Fruit fly (Drosophila melanogaster) whole organism, embryonic: ENCODE results near the gene Rrp5.

ENCODE experiments used
- Ada2b ChIP-seq: fragments of 200-800 bp; sonication (Bioruptor generic); IDR thresholded peaks from 2 replicates; pipeline ENCODE4 v1.3.6; 2022; ENCODE audit warnings: missing biosample characterization, missing genetic modification characterization
- Blimp-1 ChIP-seq: fragments of 200-800 bp; sonication (Bioruptor generic); optimal IDR thresholded peaks from 3 replicates; lab custom pipeline; 2018; ENCODE audit warnings: missing biosample characterization, missing genetic modification characterization, mild to moderate bottlenecking, moderate library complexity, missing genetic modification reagents
- C15 ChIP-seq: fragments of 200-800 bp; sonication (Bioruptor generic); IDR thresholded peaks from 3 replicates; pipeline ENCODE4 v1.3.6; 2022; ENCODE audit warnings: missing biosample characterization, missing genetic modification characterization
- CG10147 ChIP-seq: fragments of 200-800 bp; sonication (Bioruptor generic); optimal IDR thresholded peaks from 2 replicates; lab custom pipeline; 2019; ENCODE audit warnings: missing biosample characterization, mild to moderate bottlenecking, missing genetic modification characterization, moderate library complexity
- CG10565 ChIP-seq: fragments of 200-800 bp; sonication (Bioruptor generic); optimal IDR thresholded peaks from 3 replicates; lab custom pipeline; 2016; ENCODE audit warnings: missing biosample characterization, mild to moderate bottlenecking, missing genetic modification characterization
- CG12236 ChIP-seq: fragments of 200-800 bp; sonication (Bioruptor generic); optimal IDR thresholded peaks from 2 replicates; lab custom pipeline; 2016; ENCODE audit warnings: missing biosample characterization, missing genetic modification characterization
- CG14441 ChIP-seq: fragments of 200-800 bp; sonication (Bioruptor generic); IDR thresholded peaks from 2 replicates; pipeline ENCODE4 v1.3.6; 2022; ENCODE audit warnings: missing biosample characterization, missing genetic modification characterization
- CG16815 ChIP-seq: fragments of 200-800 bp; sonication (Bioruptor generic); optimal IDR thresholded peaks from 3 replicates; lab custom pipeline; 2017; ENCODE audit warnings: missing biosample characterization, mild to moderate bottlenecking, missing genetic modification characterization
- CG16863 ChIP-seq: fragments of 200-800 bp; sonication (Bioruptor generic); optimal IDR thresholded peaks from 3 replicates; lab custom pipeline; 2016; ENCODE audit warnings: missing biosample characterization, missing genetic modification characterization
- CG17328 ChIP-seq: fragments of 200-800 bp; sonication (Bioruptor generic); IDR thresholded peaks from 2 replicates; pipeline ENCODE4 v1.3.6; 2022; ENCODE audit warnings: missing biosample characterization, missing genetic modification characterization
- CG17612 ChIP-seq: fragments of 200-800 bp; sonication (Bioruptor generic); IDR thresholded peaks from 2 replicates; pipeline ENCODE4 v1.3.6; 2022; ENCODE audit warnings: missing biosample characterization, missing genetic modification characterization
- CG18764 ChIP-seq: fragments of 200-800 bp; sonication (Bioruptor generic); optimal IDR thresholded peaks from 3 replicates; lab custom pipeline; 2016; ENCODE audit warnings: missing biosample characterization, missing genetic modification characterization
- CG2712 ChIP-seq: fragments of 200-800 bp; optimal IDR thresholded peaks from 3 replicates; lab custom pipeline; 2019; ENCODE audit warnings: missing biosample characterization, mild to moderate bottlenecking, missing genetic modification characterization, moderate library complexity
- CG32532 ChIP-seq: fragments of 200-800 bp; sonication (Bioruptor generic); IDR thresholded peaks from 2 replicates; pipeline ENCODE4 v1.3.6; 2022; ENCODE audit warnings: missing biosample characterization, missing genetic modification characterization
- CG32772 ChIP-seq: fragments of 200-800 bp; sonication (Bioruptor generic); IDR thresholded peaks from 2 replicates; pipeline ENCODE4 v1.3.6; 2022; ENCODE audit warnings: missing biosample characterization, missing genetic modification characterization
- CG43689 ChIP-seq: fragments of 200-800 bp; sonication (Bioruptor generic); IDR thresholded peaks from 2 replicates; pipeline ENCODE4 v1.3.6; 2022; ENCODE audit warnings: missing biosample characterization, missing genetic modification characterization
- CG6254 ChIP-seq: fragments of 200-800 bp; sonication (Bioruptor generic); optimal IDR thresholded peaks from 3 replicates; lab custom pipeline; 2017; ENCODE audit warnings: mild to moderate bottlenecking, missing biosample characterization, missing genetic modification reagents, missing genetic modification characterization
- CG6689 ChIP-seq: fragments of 200-800 bp; sonication (Bioruptor generic); IDR thresholded peaks from 2 replicates; pipeline ENCODE4 v1.3.6; 2022; ENCODE audit warnings: missing biosample characterization, missing genetic modification characterization
- CG8924 ChIP-seq: fragments of 200-800 bp; optimal IDR thresholded peaks from 3 replicates; lab custom pipeline; 2019; ENCODE audit warnings: missing biosample characterization, mild to moderate bottlenecking, missing genetic modification characterization, moderate library complexity
- CG9932 ChIP-seq: fragments of 200-800 bp; sonication (Bioruptor generic); IDR thresholded peaks from 2 replicates; pipeline ENCODE4 v1.3.6; 2022; ENCODE audit warnings: missing biosample characterization, missing genetic modification characterization
- CoRest ChIP-seq: fragments of 200-800 bp; sonication (Bioruptor generic); optimal IDR thresholded peaks from 3 replicates; lab custom pipeline; 2018; ENCODE audit warnings: missing biosample characterization, mild to moderate bottlenecking, missing genetic modification characterization, moderate library complexity
- D19B ChIP-seq: fragments of 200-800 bp; sonication (Bioruptor generic); optimal IDR thresholded peaks from 2 replicates; lab custom pipeline; 2017; ENCODE audit warnings: missing biosample characterization, mild to moderate bottlenecking, missing genetic modification characterization
- Dad ChIP-seq: fragments of 200-800 bp; sonication (Bioruptor generic); optimal IDR thresholded peaks from 3 replicates; lab custom pipeline; 2016; ENCODE audit warnings: missing biosample characterization, missing genetic modification characterization
- Dll ChIP-seq: fragments of 200-800 bp; sonication (Bioruptor generic); IDR thresholded peaks from 4 replicates; pipeline ENCODE4 v1.3.6; 2022; ENCODE audit warnings: missing biosample characterization, missing genetic modification characterization; ENCODE audit not compliant: partially characterized antibody
- ERR ChIP-seq: fragments of 200-800 bp; sonication (Bioruptor generic); optimal IDR thresholded peaks from 2 replicates; lab custom pipeline; 2016; ENCODE audit warnings: missing biosample characterization, missing genetic modification characterization
- Eip74EF ChIP-seq, 2 experiments: fragments of 200-800 bp in 1 of 2; fragments of >200 bp in 1 of 2; sonication (Bioruptor generic) in 1 of 2; optimal IDR thresholded peaks; 2 replicates each; lab custom pipeline; 2017 to 2019; ENCODE audit warnings: missing biosample characterization in 2 of 2, missing genetic modification characterization in 2 of 2, mild to moderate bottlenecking in 1 of 2, moderate library complexity in 1 of 2
- GATAe ChIP-seq: fragments of 200-800 bp; sonication (Bioruptor generic); conservative IDR thresholded peaks from 2 replicates; pipeline ENCODE4 v1.3.6; 2022; ENCODE audit warnings: missing biosample characterization, missing genetic modification characterization
- Hmr ChIP-seq: fragments of 200-800 bp; sonication (Bioruptor generic); optimal IDR thresholded peaks from 3 replicates; lab custom pipeline; 2017; ENCODE audit warnings: mild to moderate bottlenecking, missing biosample characterization, missing genetic modification reagents, missing genetic modification characterization
- Kr ChIP-seq: fragments of 200-800 bp; sonication (Bioruptor generic); optimal IDR thresholded peaks from 2 replicates; lab custom pipeline; 2017; ENCODE audit warnings: missing biosample characterization, mild to moderate bottlenecking, missing genetic modification characterization
- Max ChIP-seq: fragments of 200-800 bp; sonication (Bioruptor generic); optimal IDR thresholded peaks from 2 replicates; lab custom pipeline; 2016; ENCODE audit warnings: missing biosample characterization, mild to moderate bottlenecking, missing genetic modification characterization
- NC2α ChIP-seq: fragments of 200-800 bp; sonication (Bioruptor generic); optimal IDR thresholded peaks from 2 replicates; lab custom pipeline; 2016; ENCODE audit warnings: missing biosample characterization, missing genetic modification characterization
- Pdp1 ChIP-seq, 2 experiments: fragments of 200-800 bp; sonication (Bioruptor generic); optimal IDR thresholded peaks; 3 replicates each; lab custom pipeline; 2016; ENCODE audit warnings: missing biosample characterization in 2 of 2, missing genetic modification characterization in 2 of 2, mild to moderate bottlenecking in 1 of 2, moderate library complexity in 1 of 2
- Tbp ChIP-seq: fragments of >200 bp; optimal IDR thresholded peaks from 2 replicates; lab custom pipeline; 2018; ENCODE audit warnings: missing biosample characterization, missing genetic modification characterization
- ara ChIP-seq: fragments of 200-800 bp; sonication (Bioruptor generic); IDR thresholded peaks from 2 replicates; pipeline ENCODE4 v1.3.6; 2022; ENCODE audit warnings: missing biosample characterization, missing genetic modification characterization
- ash1 ChIP-seq: fragments of 200-800 bp; sonication (Bioruptor generic); optimal IDR thresholded peaks from 2 replicates; lab custom pipeline; 2018; ENCODE audit warnings: missing biosample characterization, mild to moderate bottlenecking, missing genetic modification characterization
- br ChIP-seq: fragments of >200 bp; optimal IDR thresholded peaks from 2 replicates; lab custom pipeline; 2017
- crol ChIP-seq: fragments of 200-800 bp; sonication (Bioruptor generic); IDR thresholded peaks from 2 replicates; pipeline ENCODE4 v1.3.6; 2022; ENCODE audit warnings: missing biosample characterization, missing genetic modification characterization
- grau ChIP-seq: fragments of 200-800 bp; optimal IDR thresholded peaks from 3 replicates; lab custom pipeline; 2019; ENCODE audit warnings: missing biosample characterization, mild to moderate bottlenecking, missing genetic modification characterization, moderate library complexity
- gro ChIP-seq: fragments of 200-800 bp; sonication (Bioruptor generic); optimal IDR thresholded peaks from 2 replicates; lab custom pipeline; 2016; ENCODE audit warnings: missing biosample characterization, missing genetic modification characterization
- jigr1 ChIP-seq: fragments of 200-800 bp; sonication (Bioruptor generic); IDR thresholded peaks from 3 replicates; pipeline ENCODE4 v1.3.6; 2022; ENCODE audit warnings: missing biosample characterization, missing genetic modification characterization
- jumu ChIP-seq: fragments of 200-800 bp; sonication (Bioruptor generic); optimal IDR thresholded peaks from 3 replicates; lab custom pipeline; 2016; ENCODE audit warnings: missing biosample characterization, missing genetic modification characterization
- mirr ChIP-seq: fragments of 200-800 bp; sonication (Bioruptor generic); optimal IDR thresholded peaks from 3 replicates; lab custom pipeline; 2018; ENCODE audit warnings: missing biosample characterization, mild to moderate bottlenecking, missing genetic modification characterization
- nom ChIP-seq: fragments of 200-800 bp; sonication (Bioruptor generic); optimal IDR thresholded peaks from 2 replicates; lab custom pipeline; 2017; ENCODE audit warnings: missing biosample characterization, missing genetic modification characterization, mild to moderate bottlenecking, moderate library complexity, missing genetic modification reagents
- pum ChIP-seq: fragments of 200-800 bp; sonication (Bioruptor generic); optimal IDR thresholded peaks from 2 replicates; lab custom pipeline; 2016; ENCODE audit warnings: missing biosample characterization, missing genetic modification characterization
- ssp ChIP-seq: fragments of 200-800 bp; sonication (Bioruptor generic); IDR thresholded peaks from 2 replicates; pipeline ENCODE4 v1.3.6; 2022; ENCODE audit warnings: missing biosample characterization, missing genetic modification characterization
- sug ChIP-seq: fragments of 200-800 bp; optimal IDR thresholded peaks from 2 replicates; lab custom pipeline; 2019; ENCODE audit warnings: missing biosample characterization, mild to moderate bottlenecking, missing genetic modification characterization, moderate library complexity
- unc-4 ChIP-seq: fragments of 200-800 bp; sonication (Bioruptor generic); IDR thresholded peaks from 2 replicates; pipeline ENCODE4 v1.3.6; 2022; ENCODE audit warnings: missing biosample characterization, missing genetic modification characterization; ENCODE audit not compliant: partially characterized antibody
- unpg ChIP-seq: fragments of 200-800 bp; sonication (Bioruptor generic); optimal IDR thresholded peaks from 3 replicates; lab custom pipeline; 2018; ENCODE audit warnings: missing biosample characterization, mild to moderate bottlenecking, missing genetic modification characterization, moderate library complexity
- zf30C ChIP-seq: fragments of 200-800 bp; sonication (Bioruptor generic); optimal IDR thresholded peaks from 3 replicates; lab custom pipeline; 2018; ENCODE audit warnings: missing biosample characterization, mild to moderate bottlenecking, missing genetic modification characterization
- zfh2 ChIP-seq: fragments of 200-800 bp; sonication (Bioruptor generic); optimal IDR thresholded peaks from 2 replicates; lab custom pipeline; 2016; ENCODE audit warnings: missing biosample characterization, missing genetic modification characterization

Gene Rrp5

dm6 chr3R:24296913-24297312 is 36.2 kb downstream of the Rrp5 start (continued):
- TF ChIP-seq CG6254 (GFP tag; lab: Kevin White, UChicago) (no peak), CG43689 (GFP tag; lab: Robert Waterston, UW) (no peak), CG6689 (no peak), Hmr (GFP tag; lab: Kevin White, UChicago) (no peak), ssp (no peak), zf30C (GFP tag; lab: Kevin White, UChicago) (no peak), nom (no peak), Pdp1 (GFP tag; optimal IDR thresholded peaks at IDR 0.05; lab: Kevin White, UChicago) (peak in 1 of 2 experiments; percentile 33), CG18764 (GFP tag; lab: Kevin White, UChicago) (no peak), CG2712 (tag; lab: Kevin White, UChicago) (no peak), GATAe (GFP tag; lab: Robert Waterston, UW) (peak; percentile 72), zfh2 (GFP tag; lab: Kevin White, UChicago) (no peak), CG32532 (GFP tag; lab: Robert Waterston, UW) (no peak), CG17612 (no peak), CG32772 (GFP tag; lab: Robert Waterston, UW) (no peak), jumu (GFP tag; lab: Kevin White, UChicago) (no peak), unc-4 (no peak), CG16863 (GFP tag; lab: Kevin White, UChicago) (no peak), sug (tag; lab: Kevin White, UChicago) (peak; percentile 48), unpg (no peak), CG14441 (no peak), ERR (GFP tag; lab: Kevin White, UChicago) (no peak), C15 (GFP tag; lab: Robert Waterston, UW) (no peak), NC2α (GFP tag; lab: Kevin White, UChicago) (no peak), mirr (GFP tag; lab: Kevin White, UChicago) (peak; percentile 30)

dm6 chr3R:24295556-24296465 is 37.3 kb downstream of the Rrp5 start:
- peak; percentile 98 for TF ChIP-seq grau (tag; lab: Kevin White, UChicago)
- TF ChIP-seq pum: peak; percentile 62
- peak; percentile 29 for TF ChIP-seq D19B (GFP tag; lab: Kevin White, UChicago)
- no peak for TF ChIP-seq gro (GFP tag; lab: Kevin White, UChicago)
- peak; percentile 35 for TF ChIP-seq Dad (GFP tag; lab: Kevin White, UChicago)
- TF ChIP-seq Dll (GFP tag; lab: Robert Waterston, UW): no peak
- no peak for TF ChIP-seq br
- peak; percentile 49 for TF ChIP-seq CG10147 (GFP tag; lab: Kevin White, UChicago)
- peak; percentile 64 for TF ChIP-seq Blimp-1
- TF ChIP-seq CoRest (tag; lab: Kevin White, UChicago): peak; percentile 85
- TF ChIP-seq CG17328 (GFP tag; lab: Robert Waterston, UW): peak; percentile 87
- TF ChIP-seq crol: no peak
- TF ChIP-seq Tbp (GFP tag; lab: Kevin White, UChicago): no peak
- TF ChIP-seq CG8924 (tag; lab: Kevin White, UChicago): peak; percentile 80
- TF ChIP-seq CG10565 (GFP tag; lab: Kevin White, UChicago): no peak
- peak; percentile 84 for TF ChIP-seq CG9932
- TF ChIP-seq CG12236 (GFP tag; lab: Kevin White, UChicago): peak; percentile 22
- peak; percentile 78 for TF ChIP-seq CG16815 (GFP tag; lab: Kevin White, UChicago)
- TF ChIP-seq Eip74EF (GFP tag; optimal IDR thresholded peaks at IDR 0.05; lab: Kevin White, UChicago): peak in 1 of 2 experiments; percentile 63
- TF ChIP-seq ara (GFP tag; lab: Robert Waterston, UW): peak; percentile 87
- TF ChIP-seq jigr1 (GFP tag; lab: Robert Waterston, UW): no peak
- TF ChIP-seq Kr (GFP tag; lab: Kevin White, UChicago): no peak
- TF ChIP-seq Ada2b (GFP tag; lab: Robert Waterston, UW): peak; percentile 87
- no peak for TF ChIP-seq ash1 (GFP tag; lab: Kevin White, UChicago)
- TF ChIP-seq Max (GFP tag; lab: Kevin White, UChicago): peak; percentile 50
